Worm (Caenorhabditis elegans): ENCODE measurements around the gene soap-1.
A peak's percentile ranks its signal among the peaks of the same experiment; 100 is the strongest.

Gene soap-1

DNA sequence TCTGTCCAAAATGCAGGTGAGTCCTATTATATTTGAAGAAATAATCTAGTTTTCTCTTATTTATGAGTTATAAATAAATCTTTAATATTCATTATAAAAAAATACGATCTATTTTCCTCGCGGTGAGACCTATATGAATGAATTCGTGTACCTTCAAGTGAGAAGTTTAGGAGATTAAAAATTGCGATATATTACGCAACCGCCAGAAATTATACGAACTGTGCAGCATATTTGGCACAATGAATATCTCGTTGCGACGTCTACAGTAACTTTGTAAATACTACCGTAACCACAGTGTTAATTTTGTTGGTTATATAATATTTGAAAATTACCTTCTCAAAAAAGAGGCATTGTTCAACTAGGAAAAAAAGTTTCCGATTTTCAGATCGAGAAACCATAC lies 9.7 kb upstream of the soap-1 start:
- TF ChIP-seq B0310.2 (tag; optimal IDR thresholded peaks at IDR 0.05): no peak
- TF ChIP-seq aly-1 (tag; optimal IDR thresholded peaks at IDR 0.05): no peak
- TF ChIP-seq sea-1 (GFP tag; conservative IDR thresholded peaks at IDR 0.05): no peak
- no peak for TF ChIP-seq scrt-1 (GFP tag; IDR thresholded peaks at IDR 0.05)
- no peak for TF ChIP-seq hmg-4 (GFP tag; optimal IDR thresholded peaks at IDR 0.05)
- no peak for TF ChIP-seq flt-1 (GFP tag; IDR thresholded peaks at IDR 0.05)
- TF ChIP-seq ceh-36 (tag; optimal IDR thresholded peaks at IDR 0.05): no peak
- no peak for TF ChIP-seq pes-1 (GFP tag; IDR thresholded peaks at IDR 0.05)
- no peak for TF ChIP-seq hnd-1 (tag; optimal IDR thresholded peaks at IDR 0.05)
- no peak for TF ChIP-seq hmbx-1 (tag; optimal IDR thresholded peaks at IDR 0.05)
- no peak for TF ChIP-seq tra-4 (tag; optimal IDR thresholded peaks at IDR 0.05)
- no peak for TF ChIP-seq tbx-37 (GFP tag; conservative IDR thresholded peaks at IDR 0.05)
- no peak for TF ChIP-seq ets-7 (tag; optimal IDR thresholded peaks at IDR 0.05)
- no peak for TF ChIP-seq ceh-13 (GFP tag; optimal IDR thresholded peaks at IDR 0.05)
- TF ChIP-seq tbx-11 (GFP tag; IDR thresholded peaks at IDR 0.05): no peak
- no peak for TF ChIP-seq F13C5.2 (tag; optimal IDR thresholded peaks at IDR 0.05)
- no peak for TF ChIP-seq ama-1 (optimal IDR thresholded peaks at IDR 0.05)

DNA sequence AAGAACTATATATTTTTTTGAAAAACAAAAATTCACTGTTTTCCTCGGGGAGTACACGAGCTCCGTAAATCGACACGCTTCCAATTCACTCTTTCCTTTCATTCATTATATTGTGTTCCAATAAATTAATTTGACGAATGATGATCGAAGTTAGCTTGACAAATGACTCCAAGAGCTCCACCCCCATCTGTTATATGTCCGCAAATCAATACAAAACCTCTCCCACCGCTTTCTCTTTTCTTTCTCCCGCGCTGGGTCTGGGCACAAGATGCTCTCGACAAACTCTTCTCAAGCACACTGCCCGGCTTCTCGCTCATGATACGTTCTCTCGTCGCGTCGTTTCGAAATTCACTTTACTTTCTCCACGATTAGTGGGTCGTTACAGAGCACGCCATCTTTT lies 9.2 kb upstream of the soap-1 start, which contains the start of gene C13F10.1:
Gene C13F10.1 (plus strand): TSS at position 138 of the 400 bp plus-strand sequence.
- TF ChIP-seq hnd-1 (tag; optimal IDR thresholded peaks at IDR 0.05) (no peak), hmg-4 (GFP tag; optimal IDR thresholded peaks at IDR 0.05) (no peak), ets-7 (tag; optimal IDR thresholded peaks at IDR 0.05) (no peak), ceh-36 (tag; optimal IDR thresholded peaks at IDR 0.05) (no peak), ceh-13 (GFP tag; optimal IDR thresholded peaks at IDR 0.05) (no peak), scrt-1 (GFP tag; IDR thresholded peaks at IDR 0.05) (no peak), aly-1 (tag; optimal IDR thresholded peaks at IDR 0.05) (no peak), F13C5.2 (tag; optimal IDR thresholded peaks at IDR 0.05) (no peak), ama-1 (optimal IDR thresholded peaks at IDR 0.05) (no peak), pes-1 (GFP tag; IDR thresholded peaks at IDR 0.05) (no peak), flt-1 (GFP tag; IDR thresholded peaks at IDR 0.05) (no peak), tbx-37 (GFP tag; conservative IDR thresholded peaks at IDR 0.05) (no peak), tra-4 (tag; optimal IDR thresholded peaks at IDR 0.05) (no peak), sea-1 (GFP tag; conservative IDR thresholded peaks at IDR 0.05) (no peak), tbx-11 (GFP tag; IDR thresholded peaks at IDR 0.05) (no peak), B0310.2 (tag; optimal IDR thresholded peaks at IDR 0.05) (no peak), hmbx-1 (tag; optimal IDR thresholded peaks at IDR 0.05) (no peak)

DNA sequence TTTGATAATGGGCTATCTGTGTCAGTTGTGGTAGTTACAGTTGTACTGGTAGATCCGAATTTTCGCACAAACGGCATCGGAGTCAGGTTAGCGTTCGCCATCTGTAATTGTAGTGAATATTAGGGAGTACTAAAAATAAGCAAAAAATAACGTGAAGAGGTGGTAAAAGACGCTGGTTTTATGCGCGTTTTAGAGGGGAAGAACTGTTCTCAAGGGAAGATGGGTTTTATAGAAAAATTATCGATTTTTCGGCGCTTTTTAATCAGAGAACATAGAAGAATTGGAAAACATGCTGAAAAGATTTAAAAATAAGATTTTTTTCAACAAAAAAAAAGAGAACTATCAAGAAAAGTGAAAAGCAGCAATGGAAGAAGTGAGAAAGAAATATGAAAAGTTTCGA lies 8.4 kb upstream of the soap-1 start, which contains the start of gene C13F10.7:
Gene C13F10.7 (minus strand): TSS at position 101 of the 400 bp plus-strand sequence.
- TF ChIP-seq tra-4 (tag; optimal IDR thresholded peaks at IDR 0.05) (no peak), pes-1 (GFP tag; IDR thresholded peaks at IDR 0.05) (no peak), B0310.2 (tag; optimal IDR thresholded peaks at IDR 0.05) (no peak), F13C5.2 (tag; optimal IDR thresholded peaks at IDR 0.05) (no peak), sea-1 (GFP tag; conservative IDR thresholded peaks at IDR 0.05) (no peak), ceh-13 (GFP tag; optimal IDR thresholded peaks at IDR 0.05) (no peak), tbx-11 (GFP tag; IDR thresholded peaks at IDR 0.05) (no peak), aly-1 (tag; optimal IDR thresholded peaks at IDR 0.05) (no peak)

DNA sequence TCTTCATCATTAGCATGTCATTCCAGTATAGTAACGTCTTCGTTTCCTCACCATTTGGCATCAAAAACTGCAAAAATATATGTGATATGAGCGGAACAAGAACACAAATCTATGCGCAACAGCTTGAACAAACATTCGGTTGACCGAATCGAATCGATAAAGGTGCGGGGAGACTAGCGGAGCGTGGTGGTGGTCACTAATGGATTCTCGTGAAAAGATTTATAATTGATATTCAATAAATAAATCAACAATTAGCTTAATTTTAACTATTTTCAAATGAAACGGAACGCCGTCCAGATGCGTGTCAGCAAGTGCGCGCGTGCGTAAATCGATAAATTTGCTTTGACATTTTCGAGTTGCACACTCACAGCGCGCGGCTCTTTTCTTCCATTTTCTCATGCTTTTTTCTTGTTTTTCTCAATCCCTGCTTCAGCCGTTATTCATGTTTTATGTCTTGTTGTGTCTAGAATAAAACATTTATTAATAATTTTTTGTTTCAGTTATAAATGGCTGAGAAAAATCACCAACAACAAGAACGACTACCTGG lies 6.3 kb upstream of the soap-1 start, which contains the start of the genes C13F10.8, C13F10.6 and kxd-1:
Gene C13F10.8 (minus strand): TSS at position 51 of the 547 bp plus-strand sequence.
Gene C13F10.6 (minus strand): TSS at position 67 of the 547 bp plus-strand sequence.
Gene kxd-1 (plus strand): TSS at position 497 of the 547 bp plus-strand sequence.
- TF ChIP-seq B0310.2 (tag; optimal IDR thresholded peaks at IDR 0.05): no peak
- TF ChIP-seq hnd-1 (tag; optimal IDR thresholded peaks at IDR 0.05): no peak
- peak; percentile 4 for TF ChIP-seq hmg-4 (GFP tag; optimal IDR thresholded peaks at IDR 0.05)
- TF ChIP-seq pes-1 (GFP tag; IDR thresholded peaks at IDR 0.05): no peak

DNA sequence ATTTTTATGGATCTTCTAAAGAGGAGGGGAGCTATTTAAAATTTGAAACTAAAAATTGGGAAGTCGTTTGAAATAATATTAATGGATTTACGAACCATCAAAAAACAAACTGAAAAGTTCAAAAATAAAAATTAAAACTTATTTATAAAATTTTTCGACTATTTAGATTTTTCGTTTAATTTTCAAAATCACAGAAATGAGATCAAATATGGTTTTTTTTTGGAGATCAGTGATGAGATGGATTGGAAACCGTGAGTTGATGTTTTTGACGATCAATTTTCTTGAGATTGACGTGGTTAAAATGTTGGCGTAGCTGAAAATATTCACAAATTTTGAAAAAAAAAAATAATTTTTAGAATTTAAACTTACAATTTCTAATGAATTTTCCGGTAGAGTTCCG lies 4.3 kb upstream of the soap-1 start, which contains the start of gene C13F10.5:
Gene C13F10.5 (minus strand): TSS at position 101 of the 400 bp plus-strand sequence.
- no peak for TF ChIP-seq pes-1 (GFP tag; IDR thresholded peaks at IDR 0.05)
- no peak for TF ChIP-seq tbx-37 (GFP tag; conservative IDR thresholded peaks at IDR 0.05)
- TF ChIP-seq hmg-4 (GFP tag; optimal IDR thresholded peaks at IDR 0.05): no peak
- no peak for TF ChIP-seq ceh-13 (GFP tag; optimal IDR thresholded peaks at IDR 0.05)
- no peak for TF ChIP-seq tbx-11 (GFP tag; IDR thresholded peaks at IDR 0.05)
- no peak for TF ChIP-seq ets-7 (tag; optimal IDR thresholded peaks at IDR 0.05)
- TF ChIP-seq sea-1 (GFP tag; conservative IDR thresholded peaks at IDR 0.05): no peak
- TF ChIP-seq flt-1 (GFP tag; IDR thresholded peaks at IDR 0.05): no peak
- TF ChIP-seq scrt-1 (GFP tag; IDR thresholded peaks at IDR 0.05): no peak
- TF ChIP-seq hmbx-1 (tag; optimal IDR thresholded peaks at IDR 0.05): no peak

DNA sequence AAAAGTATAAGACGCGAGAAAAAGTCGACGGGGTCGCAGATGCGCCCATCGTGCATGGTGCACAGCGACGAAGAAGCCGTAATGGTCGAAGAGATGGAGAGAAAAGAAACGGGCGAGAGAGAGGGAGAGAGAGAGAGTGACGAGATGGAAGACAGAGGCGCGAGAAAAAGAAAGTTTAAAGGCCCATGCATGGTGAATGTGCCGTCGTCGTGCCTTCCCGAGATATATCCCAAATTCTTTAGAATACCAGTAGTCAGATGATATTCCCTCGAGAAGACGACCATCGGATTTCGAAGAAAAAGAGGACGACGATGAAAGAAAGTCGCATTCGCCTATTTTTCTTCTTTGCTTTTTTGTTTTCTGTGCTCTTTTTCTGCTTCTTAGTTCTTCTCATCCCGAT lies 1.3 kb upstream of the soap-1 start:
- TF ChIP-seq hmg-4 (GFP tag; optimal IDR thresholded peaks at IDR 0.05): no peak

DNA sequence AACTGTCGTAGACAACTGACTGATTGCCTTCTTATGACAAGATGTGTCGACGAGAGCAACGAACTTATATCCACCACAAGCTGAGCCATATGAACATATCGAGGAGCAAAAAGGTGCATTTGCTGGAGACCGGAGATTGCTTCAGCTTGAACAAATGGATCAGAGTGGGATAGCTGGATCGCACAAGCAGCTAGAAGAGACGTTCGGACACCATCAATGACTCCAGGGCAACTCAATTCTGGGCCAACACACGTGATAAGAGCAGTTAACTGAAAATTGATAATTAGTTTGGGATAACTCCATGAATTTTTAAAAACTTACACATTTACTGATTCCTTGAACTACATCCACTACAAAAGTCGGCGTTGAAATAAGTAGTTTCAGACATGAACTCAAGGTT lies 5.7 kb downstream of the soap-1 start:
- TF ChIP-seq scrt-1 (GFP tag; IDR thresholded peaks at IDR 0.05): no peak
- no peak for TF ChIP-seq ceh-13 (GFP tag; optimal IDR thresholded peaks at IDR 0.05)
- TF ChIP-seq pes-1 (GFP tag; IDR thresholded peaks at IDR 0.05): no peak
- no peak for TF ChIP-seq F13C5.2 (tag; optimal IDR thresholded peaks at IDR 0.05)
- TF ChIP-seq ceh-36 (tag; optimal IDR thresholded peaks at IDR 0.05): no peak
- no peak for TF ChIP-seq tbx-11 (GFP tag; IDR thresholded peaks at IDR 0.05)
- no peak for TF ChIP-seq hmbx-1 (tag; optimal IDR thresholded peaks at IDR 0.05)
- TF ChIP-seq flt-1 (GFP tag; IDR thresholded peaks at IDR 0.05): no peak
- TF ChIP-seq aly-1 (tag; optimal IDR thresholded peaks at IDR 0.05): no peak
- TF ChIP-seq ama-1 (optimal IDR thresholded peaks at IDR 0.05): no peak
- TF ChIP-seq tra-4 (tag; optimal IDR thresholded peaks at IDR 0.05): no peak
- no peak for TF ChIP-seq hmg-4 (GFP tag; optimal IDR thresholded peaks at IDR 0.05)
- no peak for TF ChIP-seq tbx-37 (GFP tag; conservative IDR thresholded peaks at IDR 0.05)
- TF ChIP-seq sea-1 (GFP tag; conservative IDR thresholded peaks at IDR 0.05): no peak
- TF ChIP-seq B0310.2 (tag; optimal IDR thresholded peaks at IDR 0.05): no peak
- TF ChIP-seq hnd-1 (tag; optimal IDR thresholded peaks at IDR 0.05): no peak
- no peak for TF ChIP-seq ets-7 (tag; optimal IDR thresholded peaks at IDR 0.05)

Measured in whole organism, early embryonic.